Fruit fly (Drosophila melanogaster) whole organism, embryonic: ENCODE results near the gene Asator.

Source experiments
- Bteb2 ChIP-seq: fragments of 200-800 bp; sonication (Bioruptor generic); optimal IDR thresholded peaks from 2 replicates; lab custom pipeline; 2016; ENCODE audit warnings: missing biosample characterization, missing genetic modification characterization
- CG11093 ChIP-seq: fragments of 200-800 bp; sonication (Bioruptor generic); IDR thresholded peaks from 3 replicates; pipeline ENCODE4 v1.3.6; 2022; ENCODE audit warnings: missing biosample characterization, missing genetic modification characterization
- CG11504 ChIP-seq: fragments of 200-800 bp; sonication (Bioruptor generic); optimal IDR thresholded peaks from 3 replicates; lab custom pipeline; 2019; ENCODE audit warnings: missing biosample characterization, mild to moderate bottlenecking, missing genetic modification characterization, moderate library complexity
- CG12071 ChIP-seq: fragments of 200-800 bp; sonication (Bioruptor generic); optimal IDR thresholded peaks from 3 replicates; lab custom pipeline; 2018; ENCODE audit warnings: missing biosample characterization, mild to moderate bottlenecking, missing genetic modification characterization
- CG1233 ChIP-seq: fragments of 200-800 bp; sonication (Bioruptor generic); optimal IDR thresholded peaks from 4 replicates; lab custom pipeline; 2018; ENCODE audit warnings: missing biosample characterization, mild to moderate bottlenecking, missing genetic modification characterization
- CG14860 ChIP-seq: fragments of 200-800 bp; sonication (Bioruptor generic); IDR thresholded peaks from 3 replicates; pipeline ENCODE4 v1.3.6; 2022; ENCODE audit warnings: missing biosample characterization, missing genetic modification characterization; ENCODE audit not compliant: partially characterized antibody
- CG15073 ChIP-seq: fragments of 200-800 bp; sonication (Bioruptor generic); optimal IDR thresholded peaks from 2 replicates; lab custom pipeline; 2016; ENCODE audit warnings: missing biosample characterization, missing genetic modification characterization
- CG15514 ChIP-seq: fragments of 200-800 bp; sonication (Bioruptor generic); optimal IDR thresholded peaks from 3 replicates; lab custom pipeline; 2017; ENCODE audit warnings: missing biosample characterization, missing genetic modification characterization, mild to moderate bottlenecking, moderate library complexity, missing genetic modification reagents
- CG17385 ChIP-seq: fragments of 200-800 bp; sonication (Bioruptor generic); optimal IDR thresholded peaks from 3 replicates; lab custom pipeline; 2018; ENCODE audit warnings: missing biosample characterization, mild to moderate bottlenecking, missing genetic modification characterization
- CG18011 ChIP-seq: fragments of 200-800 bp; sonication (Bioruptor generic); optimal IDR thresholded peaks from 2 replicates; lab custom pipeline; 2017; ENCODE audit warnings: missing biosample characterization, missing genetic modification characterization, mild to moderate bottlenecking, moderate library complexity, missing genotype
- CG18599 ChIP-seq: fragments of 200-800 bp; sonication (Bioruptor generic); optimal IDR thresholded peaks from 3 replicates; lab custom pipeline; 2017; ENCODE audit warnings: missing biosample characterization, missing genetic modification characterization, mild to moderate bottlenecking, moderate library complexity, missing genetic modification reagents
- CG2199 ChIP-seq: fragments of 200-800 bp; sonication (Bioruptor generic); IDR thresholded peaks from 3 replicates; pipeline ENCODE4 v1.3.6; 2022; ENCODE audit warnings: missing biosample characterization, missing genetic modification characterization
- CG30431 ChIP-seq: fragments of 200-800 bp; sonication (Bioruptor generic); optimal IDR thresholded peaks from 2 replicates; lab custom pipeline; 2017; ENCODE audit warnings: missing biosample characterization, missing genetic modification characterization
- CG32532 ChIP-seq: fragments of 200-800 bp; sonication (Bioruptor generic); IDR thresholded peaks from 2 replicates; pipeline ENCODE4 v1.3.6; 2022; ENCODE audit warnings: missing biosample characterization, missing genetic modification characterization
- CG3407 ChIP-seq: fragments of 200-800 bp; sonication (Bioruptor generic); optimal IDR thresholded peaks from 2 replicates; lab custom pipeline; 2018; ENCODE audit warnings: missing biosample characterization, mild to moderate bottlenecking, missing genetic modification characterization
- CG34224 ChIP-seq: fragments of 200-800 bp; sonication (Bioruptor generic); IDR thresholded peaks from 3 replicates; pipeline ENCODE4 v1.3.6; 2022; ENCODE audit warnings: missing biosample characterization, missing genetic modification characterization; ENCODE audit not compliant: partially characterized antibody
- CG43689 ChIP-seq: fragments of 200-800 bp; sonication (Bioruptor generic); IDR thresholded peaks from 2 replicates; pipeline ENCODE4 v1.3.6; 2022; ENCODE audit warnings: missing biosample characterization, missing genetic modification characterization
- CG7786 ChIP-seq: fragments of 200-800 bp; sonication (Bioruptor generic); optimal IDR thresholded peaks from 2 replicates; lab custom pipeline; 2016; ENCODE audit warnings: missing biosample characterization, missing genetic modification characterization
- CG8388 ChIP-seq: fragments of 200-800 bp; sonication (Bioruptor generic); optimal IDR thresholded peaks from 2 replicates; lab custom pipeline; 2019; ENCODE audit warnings: missing biosample characterization, mild to moderate bottlenecking, missing genetic modification characterization, moderate library complexity
- Camta ChIP-seq: fragments of 200-800 bp; sonication (Bioruptor generic); optimal IDR thresholded peaks from 2 replicates; lab custom pipeline; 2016; ENCODE audit warnings: missing biosample characterization, missing genetic modification characterization
- D19A ChIP-seq: fragments of 200-800 bp; optimal IDR thresholded peaks from 3 replicates; lab custom pipeline; 2019; ENCODE audit warnings: missing biosample characterization, mild to moderate bottlenecking, missing genetic modification characterization, moderate library complexity
- Deaf1 ChIP-seq: fragments of 200-800 bp; optimal IDR thresholded peaks from 3 replicates; lab custom pipeline; 2019; ENCODE audit warnings: missing biosample characterization, mild to moderate bottlenecking, missing genetic modification characterization, moderate library complexity
- Ets97D ChIP-seq: fragments of 200-800 bp; sonication (Bioruptor generic); optimal IDR thresholded peaks from 3 replicates; lab custom pipeline; 2016; ENCODE audit warnings: missing biosample characterization, missing genetic modification characterization
- HmgD ChIP-seq: fragments of 200-800 bp; sonication (Bioruptor generic); optimal IDR thresholded peaks from 3 replicates; lab custom pipeline; 2016; ENCODE audit warnings: missing biosample characterization, missing genetic modification characterization
- Hr3 ChIP-seq: fragments of 200-800 bp; sonication (Bioruptor generic); optimal IDR thresholded peaks from 3 replicates; lab custom pipeline; 2016; ENCODE audit warnings: missing biosample characterization, missing genetic modification characterization
- Hr51 ChIP-seq, 2 experiments: fragments of 200-800 bp; sonication (Bioruptor generic); optimal IDR thresholded peaks; 2 replicates in 1 of 2; 3 replicates in 1 of 2; lab custom pipeline; 2016 to 2018; ENCODE audit warnings: missing biosample characterization in 2 of 2, missing genetic modification characterization in 2 of 2, mild to moderate bottlenecking in 1 of 2, moderate library complexity in 1 of 2
- Lhr ChIP-seq: fragments of 200-800 bp; sonication (Bioruptor generic); optimal IDR thresholded peaks from 3 replicates; lab custom pipeline; 2017; ENCODE audit warnings: mild to moderate bottlenecking, missing biosample characterization, missing genetic modification reagents, missing genetic modification characterization
- Nf-YB ChIP-seq: fragments of 200-800 bp; sonication (Bioruptor generic); optimal IDR thresholded peaks from 3 replicates; lab custom pipeline; 2019; ENCODE audit warnings: missing biosample characterization, mild to moderate bottlenecking, missing genetic modification characterization, moderate library complexity
- Spps ChIP-seq: fragments of 200-800 bp; sonication (Bioruptor generic); optimal IDR thresholded peaks from 2 replicates; lab custom pipeline; 2018; ENCODE audit warnings: missing biosample characterization, mild to moderate bottlenecking, missing genetic modification characterization
- Stat92E ChIP-seq, 3 experiments: fragments of >200 bp in 2 of 3; fragments of 200-800 bp in 1 of 3; sonication (Bioruptor generic) in 1 of 3; optimal IDR thresholded peaks; 2 replicates each; lab custom pipeline; 2017 to 2019; ENCODE audit warnings: missing biosample characterization in 3 of 3, missing genetic modification characterization in 3 of 3, mild to moderate bottlenecking in 1 of 3, moderate library complexity in 1 of 3
- Tbp ChIP-seq: fragments of >200 bp; optimal IDR thresholded peaks from 2 replicates; lab custom pipeline; 2018; ENCODE audit warnings: missing biosample characterization, missing genetic modification characterization
- bbx ChIP-seq: fragments of 200-800 bp; sonication (Bioruptor generic); IDR thresholded peaks from 2 replicates; pipeline ENCODE4 v1.3.6; 2022; ENCODE audit warnings: missing biosample characterization, missing genetic modification characterization; ENCODE audit not compliant: partially characterized antibody
- cad ChIP-seq: fragments of >200 bp; optimal IDR thresholded peaks from 2 replicates; lab custom pipeline; 2017; ENCODE audit warnings: missing biosample characterization, missing genetic modification characterization
- cg ChIP-seq: fragments of 200-800 bp; sonication (Bioruptor generic); optimal IDR thresholded peaks from 3 replicates; lab custom pipeline; 2019; ENCODE audit warnings: missing biosample characterization, mild to moderate bottlenecking, missing genetic modification characterization, moderate library complexity
- dmrt99B ChIP-seq: fragments of 200-800 bp; sonication (Bioruptor generic); optimal IDR thresholded peaks from 2 replicates; lab custom pipeline; 2018; ENCODE audit warnings: missing biosample characterization, mild to moderate bottlenecking, missing genetic modification characterization, moderate library complexity
- gcm2 ChIP-seq: fragments of 200-800 bp; sonication (Bioruptor generic); optimal IDR thresholded peaks from 2 replicates; lab custom pipeline; 2016; ENCODE audit warnings: missing biosample characterization, missing genetic modification characterization
- gem ChIP-seq: fragments of 200-800 bp; sonication (Bioruptor generic); optimal IDR thresholded peaks from 2 replicates; lab custom pipeline; 2019; ENCODE audit warnings: missing biosample characterization, mild to moderate bottlenecking, missing genetic modification characterization, moderate library complexity
- her ChIP-seq: fragments of 200-800 bp; sonication (Bioruptor generic); optimal IDR thresholded peaks from 2 replicates; lab custom pipeline; 2016; ENCODE audit warnings: missing biosample characterization, missing genetic modification characterization
- jing ChIP-seq: fragments of 200-800 bp; sonication (Bioruptor generic); optimal IDR thresholded peaks from 2 replicates; lab custom pipeline; 2018; ENCODE audit warnings: missing biosample characterization, mild to moderate bottlenecking, missing genetic modification characterization
- klu ChIP-seq: fragments of 200-800 bp; sonication (Bioruptor generic); IDR thresholded peaks from 2 replicates; pipeline ENCODE4 v1.3.6; 2022; ENCODE audit warnings: missing biosample characterization, missing genetic modification characterization
- lab ChIP-seq: fragments of 200-800 bp; sonication (Bioruptor generic); optimal IDR thresholded peaks from 3 replicates; lab custom pipeline; 2017; ENCODE audit warnings: missing biosample characterization, missing genetic modification characterization, mild to moderate bottlenecking, moderate library complexity, missing genetic modification reagents
- mirr ChIP-seq: fragments of 200-800 bp; sonication (Bioruptor generic); optimal IDR thresholded peaks from 3 replicates; lab custom pipeline; 2018; ENCODE audit warnings: missing biosample characterization, mild to moderate bottlenecking, missing genetic modification characterization
- onecut ChIP-seq: fragments of 200-800 bp; sonication (Bioruptor generic); IDR thresholded peaks from 2 replicates; pipeline ENCODE4 v1.3.6; 2022; ENCODE audit warnings: missing biosample characterization, missing genetic modification characterization
- rib ChIP-seq: fragments of 200-800 bp; sonication (Bioruptor generic); IDR thresholded peaks from 2 replicates; pipeline ENCODE4 v1.3.6; 2022; ENCODE audit warnings: missing biosample characterization, missing genetic modification characterization
- ro ChIP-seq: fragments of 200-800 bp; sonication (Bioruptor generic); IDR thresholded peaks from 2 replicates; pipeline ENCODE4 v1.3.6; 2022; ENCODE audit warnings: missing biosample characterization, missing genetic modification characterization
- sens ChIP-seq: fragments of 200-800 bp; sonication (Bioruptor generic); peaks from one replicate; lab custom pipeline; 2016; ENCODE audit warnings: missing biosample characterization, missing genetic modification characterization
- twi ChIP-seq: fragments of 200-800 bp; optimal IDR thresholded peaks from 2 replicates; lab custom pipeline; 2019; ENCODE audit warnings: missing biosample characterization, mild to moderate bottlenecking, missing genetic modification characterization, moderate library complexity
- usp ChIP-seq: fragments of >200 bp; optimal IDR thresholded peaks from 2 replicates; lab custom pipeline; 2017; ENCODE audit warnings: missing biosample characterization, missing genetic modification characterization
- wor ChIP-seq: fragments of 200-800 bp; sonication (Bioruptor generic); IDR thresholded peaks from 2 replicates; pipeline ENCODE4 v1.3.6; 2022; ENCODE audit warnings: missing biosample characterization, missing genetic modification characterization
- zen2 ChIP-seq: fragments of 200-800 bp; sonication (Bioruptor generic); IDR thresholded peaks from 3 replicates; pipeline ENCODE4 v1.3.6; 2022; ENCODE audit warnings: missing biosample characterization, missing genetic modification characterization; ENCODE audit not compliant: partially characterized antibody

Gene Asator

DNA sequence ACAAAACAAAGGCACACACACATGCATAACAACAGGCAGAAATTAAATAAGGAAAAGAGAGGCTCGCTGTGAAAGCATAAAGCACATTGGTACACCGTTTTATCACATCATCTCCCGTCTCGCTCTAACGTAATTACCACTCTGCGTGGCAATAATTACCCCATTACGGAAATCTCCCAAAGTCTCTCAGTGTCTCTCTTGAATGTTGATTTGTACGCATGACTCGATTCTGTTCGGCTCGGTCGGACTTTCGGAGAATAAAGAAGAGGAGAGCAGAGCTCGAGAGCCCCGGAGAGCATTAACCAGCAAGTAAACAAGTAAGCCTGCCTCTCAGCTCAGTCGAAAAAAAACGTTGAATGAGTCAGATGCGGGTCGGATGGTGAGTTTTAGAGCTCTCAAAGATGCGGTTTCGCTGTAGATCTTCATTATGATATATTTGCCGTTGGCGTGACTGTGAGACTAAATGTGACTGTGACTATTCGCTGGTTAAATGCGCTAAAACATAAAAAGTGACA is 12.7 kb upstream of the Asator start, which contains the start of gene zfh2 (continued):
- TF ChIP-seq D19A (tag; lab: Kevin White, UChicago) (peak; percentile 23), her (GFP tag; lab: Kevin White, UChicago) (no peak), CG18011 (GFP tag; lab: Kevin White, UChicago) (no peak), CG11093 (no peak), Camta (GFP tag; lab: Kevin White, UChicago) (no peak), dmrt99B (tag; lab: Kevin White, UChicago) (peak; percentile 28), CG11504 (tag; lab: Kevin White, UChicago) (peak; percentile 5), CG3407 (GFP tag; lab: Kevin White, UChicago) (no peak), CG2199 (GFP tag; lab: Robert Waterston, UW) (peak; percentile 87), CG7786 (GFP tag; lab: Kevin White, UChicago) (no peak), CG15073 (GFP tag; lab: Kevin White, UChicago) (no peak), CG32532 (GFP tag; lab: Robert Waterston, UW) (no peak; the same call in 1 of the 2 replicates), CG34224 (GFP tag; lab: Robert Waterston, UW) (peak; percentile 53; the same call in 1 of the 3 replicates), Spps (tag; lab: Kevin White, UChicago) (no peak), CG43689 (GFP tag; lab: Robert Waterston, UW) (no peak), sens (GFP tag; lab: Kevin White, UChicago) (peak; percentile 69), mirr (GFP tag; lab: Kevin White, UChicago) (peak; percentile 68), zen2 (no peak), gcm2 (GFP tag; lab: Kevin White, UChicago) (no peak), Deaf1 (peak; percentile 91), Hr3 (GFP tag; lab: Kevin White, UChicago) (no peak), Lhr (no peak), twi (tag; lab: Kevin White, UChicago) (peak; percentile 37), HmgD (GFP tag; lab: Kevin White, UChicago) (no peak), CG15514 (GFP tag; lab: Kevin White, UChicago) (no peak), wor (GFP tag; lab: Robert Waterston, UW) (no peak), cg (GFP tag; lab: Kevin White, UChicago) (peak; percentile 81), cad (GFP tag; lab: Kevin White, UChicago) (peak; percentile 68), CG18599 (peak; percentile 30), usp (GFP tag; lab: Kevin White, UChicago) (no peak), ro (GFP tag; lab: Robert Waterston, UW) (no peak), rib (GFP tag; lab: Robert Waterston, UW) (peak; percentile 70), Hr51 (GFP tag; optimal IDR thresholded peaks at IDR 0.05; lab: Kevin White, UChicago) (peak in 1 of 2 experiments; percentile 12), CG14860 (no peak), bbx (GFP tag; lab: Robert Waterston, UW) (no peak), Nf-YB (GFP tag; lab: Kevin White, UChicago) (peak; percentile 93), CG17385 (peak; percentile 73), Stat92E (GFP tag; optimal IDR thresholded peaks at IDR 0.05; lab: Kevin White, UChicago) (peak in 1 of 3 experiments; percentile 15), klu (GFP tag; lab: Robert Waterston, UW) (no peak), CG1233 (no peak), Tbp (GFP tag; lab: Kevin White, UChicago) (no peak), CG8388 (peak; percentile 13), Bteb2 (GFP tag; lab: Kevin White, UChicago) (peak; percentile 5), CG12071 (GFP tag; lab: Kevin White, UChicago) (peak; percentile 13), lab (GFP tag; lab: Kevin White, UChicago) (peak; percentile 29), CG30431 (no peak), jing (GFP tag; lab: Kevin White, UChicago) (no peak), onecut (peak; percentile 27; the same call in 1 of the 2 replicates), gem (tag; lab: Kevin White, UChicago) (no peak), Ets97D (GFP tag; lab: Kevin White, UChicago) (no peak)
